Worm (Caenorhabditis elegans) whole organism, L3 larva: ENCODE results near the gene ptr-8.

ENCODE experiments used
- ama-1 ChIP-seq: fragments of 150-350 bp; optimal IDR thresholded peaks from 2 replicates; lab custom pipeline; 2018
- ceh-9 ChIP-seq: sonication (generic microtip); optimal IDR thresholded peaks from 2 replicates; lab custom pipeline; 2018; ENCODE audit warnings: missing biosample characterization, missing genetic modification characterization
- daf-12 ChIP-seq: fragments of 150-350 bp; optimal IDR thresholded peaks from 2 replicates; lab custom pipeline; 2014; ENCODE audit warnings: missing biosample characterization, missing genetic modification reagents, missing genetic modification characterization
- egl-27 ChIP-seq: sonication (generic microtip); optimal IDR thresholded peaks from 4 replicates; lab custom pipeline; 2017; ENCODE audit warnings: missing biosample characterization, missing genetic modification reagents, missing genetic modification characterization
- egl-5 ChIP-seq: fragments of 150-350 bp; optimal IDR thresholded peaks from 2 replicates; lab custom pipeline; 2017; ENCODE audit warnings: missing biosample characterization, missing genetic modification reagents, missing genetic modification characterization, inconsistent platforms
- elt-2 ChIP-seq: sonication (generic microtip); optimal IDR thresholded peaks from 2 replicates; lab custom pipeline; 2016; ENCODE audit warnings: missing genetic modification reagents, mild to moderate bottlenecking, missing genetic modification characterization, missing compliant biosample characterization
- elt-3 ChIP-seq, 3 experiments: fragments of 150-350 bp in 1 of 3; sonication (generic microtip) in 2 of 3; optimal IDR thresholded peaks; 2 replicates in 2 of 3; 4 replicates in 1 of 3; lab custom pipeline; 2014 to 2017; ENCODE audit warnings: missing biosample characterization in 3 of 3, missing genetic modification characterization in 3 of 3
- eor-1 ChIP-seq, 2 experiments: fragments of 150-350 bp; optimal IDR thresholded peaks; 2 replicates each; lab custom pipeline; 2014 to 2018; ENCODE audit warnings: missing biosample characterization in 2 of 2, missing genetic modification characterization in 2 of 2
- fkh-10 ChIP-seq: sonication (generic microtip); optimal IDR thresholded peaks from 2 replicates; lab custom pipeline; 2017; ENCODE audit warnings: missing biosample characterization, missing genetic modification reagents, missing genetic modification characterization
- hmg-11 ChIP-seq: sonication (generic microtip); optimal IDR thresholded peaks from 2 replicates; lab custom pipeline; 2016; ENCODE audit warnings: missing genetic modification characterization, missing compliant biosample characterization
- jun-1 ChIP-seq: fragments of 150-350 bp; optimal IDR thresholded peaks from 2 replicates; lab custom pipeline; 2014; ENCODE audit warnings: missing biosample characterization, missing genetic modification reagents, missing genetic modification characterization
- lin-39 ChIP-seq: fragments of 150-350 bp; optimal IDR thresholded peaks from 2 replicates; lab custom pipeline; 2018; ENCODE audit warnings: missing biosample characterization, missing genetic modification reagents, missing genetic modification characterization
- lsy-12 ChIP-seq: sonication (generic microtip); optimal IDR thresholded peaks from 2 replicates; lab custom pipeline; 2016; ENCODE audit warnings: mild to moderate bottlenecking, missing genetic modification characterization, missing compliant biosample characterization
- nfya-1 ChIP-seq: sonication (generic microtip); optimal IDR thresholded peaks from 2 replicates; lab custom pipeline; 2017; ENCODE audit warnings: missing genetic modification characterization, mild to moderate bottlenecking, missing compliant biosample characterization, antibody characterized with exemption, moderate library complexity; ENCODE audit not compliant: insufficient read depth
- nhr-11 ChIP-seq: fragments of 150-350 bp; optimal IDR thresholded peaks from 2 replicates; lab custom pipeline; 2014; ENCODE audit warnings: missing biosample characterization, missing genetic modification characterization
- nhr-23 ChIP-seq: fragments of 150-350 bp; optimal IDR thresholded peaks from 2 replicates; lab custom pipeline; 2014; ENCODE audit warnings: missing biosample characterization, missing genetic modification reagents, missing genetic modification characterization
- nhr-28 ChIP-seq: fragments of 150-350 bp; optimal IDR thresholded peaks from 2 replicates; lab custom pipeline; 2014; ENCODE audit warnings: missing biosample characterization, missing genetic modification characterization
- nhr-43 ChIP-seq: sonication (generic microtip); optimal IDR thresholded peaks from 2 replicates; lab custom pipeline; 2016; ENCODE audit warnings: mild to moderate bottlenecking, missing genetic modification characterization, missing compliant biosample characterization; ENCODE audit not compliant: poor library complexity, severe bottlenecking
- nhr-76 ChIP-seq: fragments of 150-350 bp; sonication (generic microtip); optimal IDR thresholded peaks from 5 replicates; lab custom pipeline; 2014; ENCODE audit warnings: missing biosample characterization, missing genetic modification characterization
- nhr-77 ChIP-seq: fragments of 150-350 bp; optimal IDR thresholded peaks from 2 replicates; lab custom pipeline; 2014; ENCODE audit warnings: missing biosample characterization, missing genetic modification characterization
- pqm-1 ChIP-seq: fragments of 150-350 bp; optimal IDR thresholded peaks from 2 replicates; lab custom pipeline; 2017; ENCODE audit warnings: missing biosample characterization, missing genetic modification characterization, inconsistent platforms
- sea-2 ChIP-seq: fragments of 150-350 bp; sonication (generic microtip); optimal IDR thresholded peaks from 4 replicates; lab custom pipeline; 2014; ENCODE audit warnings: missing biosample characterization, missing genetic modification reagents, missing genetic modification characterization
- snpc-4 ChIP-seq: fragments of 150-350 bp; optimal IDR thresholded peaks from 2 replicates; lab custom pipeline; 2014; ENCODE audit warnings: missing biosample characterization, missing genetic modification characterization
- zag-1 ChIP-seq: fragments of 150-350 bp; optimal IDR thresholded peaks from 2 replicates; lab custom pipeline; 2014; ENCODE audit warnings: missing biosample characterization, missing genetic modification characterization
- ztf-11 ChIP-seq: fragments of 150-350 bp; optimal IDR thresholded peaks from 2 replicates; lab custom pipeline; 2014; ENCODE audit warnings: missing biosample characterization, missing genetic modification characterization
- ztf-4 ChIP-seq: fragments of 150-350 bp; optimal IDR thresholded peaks from 2 replicates; lab custom pipeline; 2014; ENCODE audit warnings: missing biosample characterization, missing genetic modification characterization

Gene ptr-8

DNA sequence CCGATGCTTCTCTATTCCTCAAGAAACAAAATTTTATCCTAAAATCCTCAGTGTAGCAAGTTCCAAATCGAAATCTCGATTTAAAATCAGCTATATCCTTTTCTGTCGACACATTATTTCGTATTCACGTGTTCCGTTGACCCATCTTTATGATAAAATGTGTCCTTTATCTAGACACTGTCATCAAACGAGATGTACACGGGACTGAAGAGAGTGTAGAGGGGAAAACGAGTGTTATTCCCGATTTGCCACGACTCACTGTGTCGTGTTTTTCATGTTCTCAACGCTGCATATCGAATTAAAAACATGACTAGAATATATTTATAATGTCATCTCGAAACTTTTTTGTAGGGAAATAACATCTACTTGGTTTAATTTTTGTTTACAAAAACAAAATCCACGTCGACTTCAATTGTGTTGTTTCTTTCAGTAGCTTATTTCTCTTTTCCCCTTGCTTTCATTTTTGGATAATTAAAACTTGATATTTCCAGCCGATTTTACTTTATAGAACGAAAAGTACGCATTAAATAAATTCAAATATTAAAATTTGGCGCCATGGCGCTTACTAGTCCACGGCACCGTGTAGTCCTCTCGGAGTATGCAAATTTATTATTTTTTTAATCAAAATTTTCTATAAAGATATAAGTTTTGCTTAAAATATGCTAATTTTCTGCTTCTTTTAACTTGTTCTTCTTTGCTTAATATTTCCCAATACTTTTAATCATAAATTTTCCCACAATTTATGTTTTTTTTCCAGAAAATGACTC is 36.9 kb downstream of the ptr-8 start, which contains the start of gene metr-1 (continued):
- no peak for TF ChIP-seq hmg-11 (tag; lab: Kevin White, UChicago)
- TF ChIP-seq snpc-4 (tag; lab: Kevin White, UChicago) = no peak
- no peak for TF ChIP-seq eor-1 (tag; optimal IDR thresholded peaks at IDR 0.05; lab: Kevin White, UChicago)

DNA sequence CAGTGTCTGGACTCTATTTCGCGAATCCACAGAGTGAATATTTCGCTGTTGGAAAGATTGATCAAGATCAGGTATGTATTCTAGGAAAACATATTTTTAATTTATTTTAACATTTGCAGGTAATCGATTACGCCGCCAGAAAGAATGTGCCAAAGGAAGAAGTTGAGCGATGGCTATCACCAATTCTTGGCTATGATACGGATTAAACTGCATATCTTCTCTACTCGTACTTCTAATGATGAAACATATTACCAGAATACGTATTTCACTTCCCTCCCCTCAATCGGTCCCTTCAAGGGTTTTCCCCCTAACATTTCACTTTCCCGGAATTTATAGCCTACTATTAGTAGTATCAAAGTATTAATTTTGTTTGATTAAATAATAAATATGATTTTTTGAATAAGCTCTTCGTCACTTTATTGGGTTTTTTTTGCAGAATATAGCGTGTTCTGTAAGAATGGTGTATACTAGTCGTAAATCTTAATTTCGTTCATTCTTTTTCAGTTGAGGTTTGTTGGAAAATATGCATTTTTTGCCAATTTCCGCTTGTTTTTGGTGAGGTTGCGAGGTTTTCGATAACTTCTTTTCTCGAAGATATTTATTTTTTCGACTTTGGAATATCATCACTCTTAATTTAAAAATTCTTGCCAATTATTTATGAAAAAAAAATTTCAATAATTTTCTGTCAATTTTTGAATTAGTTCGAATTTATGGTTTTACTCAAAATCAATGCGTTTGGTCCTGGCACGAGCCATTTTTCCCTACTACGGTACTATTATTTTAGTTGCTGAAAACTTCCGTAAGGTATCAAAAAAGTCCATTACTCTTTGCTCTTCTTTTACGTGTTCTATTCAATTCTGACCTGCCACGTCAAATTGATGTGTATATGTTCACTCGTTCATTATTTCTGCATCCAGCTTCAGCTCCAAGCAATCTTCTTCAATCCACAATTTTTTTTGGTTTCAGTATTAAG is 41.9 kb downstream of the ptr-8 start:
- TF ChIP-seq ceh-9 = no peak
- peak; percentile 62 for TF ChIP-seq nhr-43 (tag; lab: Kevin White, UChicago)
- TF ChIP-seq lsy-12 = peak; percentile 13
- no peak for TF ChIP-seq snpc-4 (tag; lab: Kevin White, UChicago)

- TF ChIP-seq ceh-9 (no peak), elt-3 (tag; optimal IDR thresholded peaks at IDR 0.05; lab: Kevin White, UChicago) (no peak), jun-1 (tag; lab: Kevin White, UChicago) (no peak), nfya-1 (tag; lab: Kevin White, UChicago) (no peak), daf-12 (no peak), pqm-1 (tag; lab: Kevin White, UChicago) (no peak), ama-1 (lab: Kevin White, UChicago) (no peak), nhr-11 (no peak), nhr-76 (tag; lab: Kevin White, UChicago) (no peak), hmg-11 (tag; lab: Kevin White, UChicago) (no peak), sea-2 (GFP tag; lab: Kevin White, UChicago) (no peak), egl-5 (tag; lab: Kevin White, UChicago) (no peak), lin-39 (tag; lab: Kevin White, UChicago) (no peak), ztf-4 (tag; lab: Kevin White, UChicago) (no peak), lsy-12 (no peak), egl-27 (tag; lab: Kevin White, UChicago) (no peak)
- TF ChIP-seq, all 47 proteins: peak for 0
Measured at ce11 chrII:10932305-10932704, 43.2 kb downstream of the ptr-8 start.

DNA sequence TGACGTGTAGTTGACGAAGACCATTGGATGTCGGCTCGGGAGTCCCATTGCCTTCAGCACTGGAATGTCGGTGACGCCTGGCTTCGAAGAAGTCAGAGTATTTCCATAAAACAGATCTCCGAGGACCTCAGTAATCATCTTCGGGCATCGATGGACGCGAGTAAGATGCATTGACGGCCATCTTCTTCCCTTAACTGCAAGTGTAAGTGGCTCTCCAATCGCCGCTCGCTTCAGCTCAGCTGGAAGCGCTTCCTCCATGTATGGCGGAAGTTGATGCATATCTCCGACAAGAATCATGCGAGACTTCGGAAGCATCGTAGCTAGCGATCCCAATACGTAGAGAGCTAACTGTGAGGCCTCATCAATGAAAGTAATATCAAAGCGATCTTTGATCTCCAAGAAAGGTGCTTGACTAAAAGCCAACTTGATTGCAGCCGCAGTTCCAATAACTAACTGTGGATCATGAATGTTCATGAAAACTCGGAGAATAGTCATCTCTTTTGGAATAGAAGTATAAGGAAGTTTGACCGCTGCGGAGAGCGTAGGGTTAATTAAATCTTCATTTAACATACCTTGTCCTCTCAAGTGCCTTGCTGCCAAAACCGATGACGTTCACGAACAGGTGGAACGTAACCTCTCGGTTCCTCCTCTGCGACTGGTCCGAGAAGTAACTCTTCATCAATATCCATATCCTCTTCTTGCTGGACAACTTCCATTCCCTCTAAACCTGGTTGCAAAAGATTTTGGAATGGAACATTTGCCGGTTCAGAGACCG is 45.1 kb downstream of the ptr-8 start:
- TF ChIP-seq hmg-11 (tag; lab: Kevin White, UChicago) (no peak), nhr-23 (tag; lab: Kevin White, UChicago) (no peak), nhr-77 (tag; lab: Kevin White, UChicago) (no peak), daf-12 (no peak), fkh-10 (GFP tag; lab: Kevin White, UChicago) (no peak), zag-1 (tag; lab: Kevin White, UChicago) (no peak), ztf-11 (tag; lab: Kevin White, UChicago) (no peak), pqm-1 (tag; lab: Kevin White, UChicago) (no peak), sea-2 (GFP tag; lab: Kevin White, UChicago) (no peak), elt-2 (tag; lab: Kevin White, UChicago) (no peak), ama-1 (lab: Kevin White, UChicago) (no peak), nhr-28 (tag; lab: Kevin White, UChicago) (no peak)
- TF ChIP-seq, all 47 proteins: peak for 0

DNA sequence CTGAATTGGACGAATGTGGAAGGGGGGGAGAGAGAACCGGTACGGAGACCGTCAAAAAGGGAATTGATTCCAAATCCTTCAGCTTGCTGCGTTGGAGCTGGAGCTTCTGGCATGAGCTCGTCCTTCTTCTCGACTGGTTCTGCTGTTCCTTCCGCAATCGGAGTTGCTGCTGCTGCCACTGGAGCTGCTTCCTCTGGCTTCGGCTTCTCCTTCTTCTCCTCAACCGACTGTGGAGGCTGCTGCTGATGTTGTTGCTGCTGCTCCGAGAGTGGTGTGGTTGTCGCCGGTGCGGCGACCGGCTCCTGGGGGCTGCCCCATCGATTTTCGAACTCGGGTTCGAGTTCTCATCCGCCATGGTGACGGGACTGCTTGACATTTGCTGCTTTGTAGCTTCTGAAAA is 45.7 kb downstream of the ptr-8 start, which contains the start of gene R03D7.2:
Gene R03D7.2, minus strand, starts transcription at position 399 of the 400 bp plus-strand sequence.
- TF ChIP-seq nhr-77 (tag; lab: Kevin White, UChicago) = no peak
